Fruit fly (Drosophila melanogaster) whole organism, prepupa: ENCODE results near the gene Npc2e.

Experiments used
- Blimp-1 ChIP-seq: fragments of 200-800 bp; sonication (Bioruptor generic); optimal IDR thresholded peaks from 3 replicates; lab custom pipeline; 2017; ENCODE audit warnings: missing biosample characterization, missing genetic modification characterization, mild to moderate bottlenecking, moderate library complexity, missing genetic modification reagents
- CG10631 ChIP-seq: fragments of 200-800 bp; sonication (Bioruptor generic); optimal IDR thresholded peaks from 2 replicates; lab custom pipeline; 2016; ENCODE audit warnings: missing biosample characterization, missing genetic modification characterization
- CG10669 ChIP-seq: fragments of 200-800 bp; sonication (Bioruptor generic); optimal IDR thresholded peaks from 3 replicates; lab custom pipeline; 2018; ENCODE audit warnings: missing biosample characterization, mild to moderate bottlenecking, missing genetic modification characterization, moderate library complexity
- CG11294 ChIP-seq: fragments of 200-800 bp; sonication (Bioruptor generic); IDR thresholded peaks from 2 replicates; pipeline ENCODE4 v1.3.6; 2022; ENCODE audit warnings: missing biosample characterization, missing genetic modification characterization
- CG15336 ChIP-seq: fragments of 200-800 bp; sonication (Bioruptor generic); IDR thresholded peaks from 2 replicates; pipeline ENCODE4 v1.3.6; 2022; ENCODE audit warnings: missing biosample characterization, missing genetic modification characterization
- CG1621 ChIP-seq: fragments of 200-800 bp; sonication (Bioruptor generic); optimal IDR thresholded peaks from 3 replicates; lab custom pipeline; 2018; ENCODE audit warnings: missing biosample characterization, mild to moderate bottlenecking, missing genetic modification characterization
- CG16779 ChIP-seq: fragments of 200-800 bp; sonication (Bioruptor generic); optimal IDR thresholded peaks from 3 replicates; lab custom pipeline; 2017; ENCODE audit warnings: missing biosample characterization, mild to moderate bottlenecking, missing genetic modification characterization
- CG3032 ChIP-seq: fragments of 200-800 bp; optimal IDR thresholded peaks from 2 replicates; lab custom pipeline; 2019; ENCODE audit warnings: missing biosample characterization, mild to moderate bottlenecking, missing genetic modification characterization, moderate library complexity
- CG31627 ChIP-seq: fragments of 200-800 bp; sonication (Bioruptor generic); optimal IDR thresholded peaks from 3 replicates; lab custom pipeline; 2016; ENCODE audit warnings: missing biosample characterization, missing genetic modification characterization
- CG32006 ChIP-seq: fragments of 200-800 bp; sonication (Bioruptor generic); optimal IDR thresholded peaks from 3 replicates; lab custom pipeline; 2017; ENCODE audit warnings: missing biosample characterization, mild to moderate bottlenecking, missing genetic modification characterization
- CG4318 ChIP-seq: fragments of 200-800 bp; sonication (Bioruptor generic); optimal IDR thresholded peaks from 3 replicates; lab custom pipeline; 2017; ENCODE audit warnings: missing biosample characterization, mild to moderate bottlenecking, missing genetic modification characterization
- CG6163 ChIP-seq: fragments of 200-800 bp; sonication (Bioruptor generic); IDR thresholded peaks from 3 replicates; pipeline ENCODE4 v1.3.6; 2022; ENCODE audit warnings: missing biosample characterization, missing genetic modification characterization
- CG6276 ChIP-seq: fragments of 200-800 bp; sonication (Bioruptor generic); optimal IDR thresholded peaks from 2 replicates; lab custom pipeline; 2017; ENCODE audit warnings: missing biosample characterization, mild to moderate bottlenecking, missing genetic modification characterization
- CG6808 ChIP-seq: fragments of 200-800 bp; sonication (Bioruptor generic); optimal IDR thresholded peaks from 3 replicates; lab custom pipeline; 2017; ENCODE audit warnings: missing biosample characterization, missing genetic modification characterization, mild to moderate bottlenecking, moderate library complexity, missing genetic modification reagents
- CG6854 ChIP-seq: fragments of 200-800 bp; sonication (Bioruptor generic); optimal IDR thresholded peaks from 2 replicates; lab custom pipeline; 2017; ENCODE audit warnings: missing biosample characterization, mild to moderate bottlenecking, missing genetic modification characterization
- CG7368 ChIP-seq: fragments of 200-800 bp; sonication (Bioruptor generic); optimal IDR thresholded peaks from 3 replicates; lab custom pipeline; 2016; ENCODE audit warnings: missing biosample characterization, missing genetic modification characterization
- CG8319 ChIP-seq: fragments of 200-800 bp; sonication (Bioruptor generic); optimal IDR thresholded peaks from 3 replicates; lab custom pipeline; 2016; ENCODE audit warnings: missing biosample characterization, missing genetic modification characterization
- CG8632 ChIP-seq: fragments of 200-800 bp; sonication (Bioruptor generic); optimal IDR thresholded peaks from 3 replicates; lab custom pipeline; 2016; ENCODE audit warnings: missing biosample characterization, missing genetic modification characterization
- CG9139 ChIP-seq: fragments of 200-800 bp; sonication (Bioruptor generic); optimal IDR thresholded peaks from 3 replicates; lab custom pipeline; 2017; ENCODE audit warnings: missing biosample characterization, mild to moderate bottlenecking, missing genetic modification characterization
- Eip93F ChIP-seq: fragments of 200-800 bp; sonication (Bioruptor generic); optimal IDR thresholded peaks from 2 replicates; lab custom pipeline; 2016; ENCODE audit warnings: missing biosample characterization, mild to moderate bottlenecking, missing genetic modification characterization
- Ets21C ChIP-seq: fragments of 200-800 bp; sonication (Bioruptor generic); optimal IDR thresholded peaks from 3 replicates; lab custom pipeline; 2016; ENCODE audit warnings: missing biosample characterization, missing genetic modification characterization
- Gug ChIP-seq: fragments of 200-800 bp; sonication (Bioruptor generic); IDR thresholded peaks from 2 replicates; pipeline ENCODE4 v1.3.6; 2022; ENCODE audit warnings: missing biosample characterization, missing genetic modification characterization
- Hr38 ChIP-seq: sonication (Bioruptor generic); optimal IDR thresholded peaks from 2 replicates; lab custom pipeline; 2016; ENCODE audit warnings: missing biosample characterization, missing genetic modification characterization
- Hr39 ChIP-seq: fragments of 200-800 bp; sonication (Bioruptor generic); optimal IDR thresholded peaks from 2 replicates; lab custom pipeline; 2016; ENCODE audit warnings: missing biosample characterization, missing genetic modification characterization
- Hr4 ChIP-seq: fragments of 200-800 bp; sonication (Bioruptor generic); optimal IDR thresholded peaks from 3 replicates; lab custom pipeline; 2016; ENCODE audit warnings: missing biosample characterization, missing genetic modification characterization
- Lpt ChIP-seq: fragments of 200-800 bp; sonication (Bioruptor generic); optimal IDR thresholded peaks from 3 replicates; lab custom pipeline; 2016; ENCODE audit warnings: missing biosample characterization, missing genetic modification characterization
- Met ChIP-seq: fragments of 200-800 bp; sonication (Bioruptor generic); optimal IDR thresholded peaks from 3 replicates; lab custom pipeline; 2016; ENCODE audit warnings: missing biosample characterization, missing genetic modification characterization
- OdsH ChIP-seq: fragments of 200-800 bp; sonication (Bioruptor generic); optimal IDR thresholded peaks from 3 replicates; lab custom pipeline; 2016; ENCODE audit warnings: missing biosample characterization, missing genetic modification characterization
- Smox ChIP-seq: fragments of 200-800 bp; sonication (Bioruptor generic); optimal IDR thresholded peaks from 3 replicates; lab custom pipeline; 2016; ENCODE audit warnings: missing biosample characterization, missing genetic modification characterization
- Sox102F ChIP-seq: fragments of 200-800 bp; sonication (Bioruptor generic); optimal IDR thresholded peaks from 2 replicates; lab custom pipeline; 2016; ENCODE audit warnings: missing biosample characterization, mild to moderate bottlenecking, missing genetic modification characterization
- Sox14 ChIP-seq: fragments of 200-800 bp; sonication (Bioruptor generic); optimal IDR thresholded peaks from 3 replicates; lab custom pipeline; 2016; ENCODE audit warnings: missing biosample characterization, missing genetic modification characterization
- Sox15 ChIP-seq: fragments of 200-800 bp; sonication (Bioruptor generic); optimal IDR thresholded peaks from 3 replicates; lab custom pipeline; 2016; ENCODE audit warnings: missing biosample characterization, missing genetic modification characterization
- acj6 ChIP-seq: fragments of 200-800 bp; sonication (Bioruptor generic); optimal IDR thresholded peaks from 3 replicates; lab custom pipeline; 2016; ENCODE audit warnings: missing biosample characterization, missing genetic modification characterization
- cyc ChIP-seq: fragments of 200-800 bp; sonication (Bioruptor generic); optimal IDR thresholded peaks from 3 replicates; lab custom pipeline; 2016; ENCODE audit warnings: missing biosample characterization, missing genetic modification characterization
- eg ChIP-seq: fragments of 200-800 bp; sonication (Bioruptor generic); IDR thresholded peaks from 3 replicates; pipeline ENCODE4 v1.3.6; 2022; ENCODE audit warnings: missing biosample characterization, missing genetic modification characterization
- esn ChIP-seq: fragments of 200-800 bp; sonication (Bioruptor generic); optimal IDR thresholded peaks from 2 replicates; lab custom pipeline; 2016; ENCODE audit warnings: missing biosample characterization, mild to moderate bottlenecking, missing genetic modification characterization, moderate library complexity
- fd85E ChIP-seq: fragments of 200-800 bp; sonication (Bioruptor generic); optimal IDR thresholded peaks from 3 replicates; lab custom pipeline; 2016; ENCODE audit warnings: missing biosample characterization, missing genetic modification characterization
- lz ChIP-seq: fragments of 200-800 bp; sonication (Bioruptor generic); optimal IDR thresholded peaks from 3 replicates; lab custom pipeline; 2016; ENCODE audit warnings: missing biosample characterization, missing genetic modification characterization
- net ChIP-seq: fragments of 200-800 bp; sonication (Bioruptor generic); optimal IDR thresholded peaks from 3 replicates; lab custom pipeline; 2016; ENCODE audit warnings: missing biosample characterization, missing genetic modification characterization
- pdm3 ChIP-seq: fragments of 200-800 bp; sonication (Bioruptor generic); optimal IDR thresholded peaks from 3 replicates; lab custom pipeline; 2016; ENCODE audit warnings: missing biosample characterization, missing genetic modification characterization
- salr ChIP-seq, 2 experiments: fragments of 200-800 bp; sonication (Bioruptor generic); optimal IDR thresholded peaks; 3 replicates each; lab custom pipeline; 2016 to 2018; ENCODE audit warnings: missing biosample characterization in 2 of 2, missing genetic modification characterization in 2 of 2, mild to moderate bottlenecking in 1 of 2
- spab ChIP-seq: fragments of 200-800 bp; sonication (Bioruptor generic); optimal IDR thresholded peaks from 2 replicates; lab custom pipeline; 2017; ENCODE audit warnings: missing biosample characterization, mild to moderate bottlenecking, missing genetic modification characterization, missing genetic modification reagents
- ss ChIP-seq, 2 experiments: fragments of 200-800 bp; sonication (Bioruptor generic); optimal IDR thresholded peaks; 2 replicates in 1 of 2; 3 replicates in 1 of 2; lab custom pipeline; 2017 to 2018; ENCODE audit warnings: mild to moderate bottlenecking in 2 of 2, missing biosample characterization in 2 of 2, missing genetic modification characterization in 2 of 2, moderate library complexity in 1 of 2
- svp ChIP-seq: fragments of 200-800 bp; sonication (Bioruptor generic); peaks from one replicate; lab custom pipeline; 2016; ENCODE audit warnings: missing biosample characterization, missing genetic modification characterization
- topi ChIP-seq: fragments of 200-800 bp; sonication (Bioruptor generic); optimal IDR thresholded peaks from 3 replicates; lab custom pipeline; 2016; ENCODE audit warnings: missing biosample characterization, missing genetic modification characterization
- vri ChIP-seq: fragments of 200-800 bp; sonication (Bioruptor generic); optimal IDR thresholded peaks from 3 replicates; lab custom pipeline; 2016; ENCODE audit warnings: missing biosample characterization, mild to moderate bottlenecking, missing genetic modification characterization

Gene Npc2e

DNA sequence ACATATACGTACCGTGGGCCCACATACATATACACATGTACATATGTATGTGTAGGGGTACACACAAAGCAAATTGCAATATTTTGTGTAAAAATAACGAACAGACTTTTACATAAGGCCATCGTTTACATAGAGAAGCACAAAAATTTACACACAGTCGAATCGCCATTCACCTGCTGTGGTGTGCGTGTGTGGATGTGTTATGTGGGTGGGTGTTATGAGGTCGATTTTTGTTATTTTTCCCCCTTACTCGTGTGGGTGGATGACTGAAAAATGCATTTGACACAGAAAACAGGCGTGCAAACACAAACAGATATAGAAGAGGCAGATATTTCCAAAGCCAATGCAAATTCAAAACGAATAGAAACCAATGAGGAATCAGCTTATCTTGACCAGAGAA lies 41.9 kb downstream of the Npc2e start:
- no peak for TF ChIP-seq CG16779
- no peak for TF ChIP-seq spab (GFP tag; lab: Kevin White, UChicago)
- no peak for TF ChIP-seq CG6163 (GFP tag; lab: Robert Waterston, UW)

DNA sequence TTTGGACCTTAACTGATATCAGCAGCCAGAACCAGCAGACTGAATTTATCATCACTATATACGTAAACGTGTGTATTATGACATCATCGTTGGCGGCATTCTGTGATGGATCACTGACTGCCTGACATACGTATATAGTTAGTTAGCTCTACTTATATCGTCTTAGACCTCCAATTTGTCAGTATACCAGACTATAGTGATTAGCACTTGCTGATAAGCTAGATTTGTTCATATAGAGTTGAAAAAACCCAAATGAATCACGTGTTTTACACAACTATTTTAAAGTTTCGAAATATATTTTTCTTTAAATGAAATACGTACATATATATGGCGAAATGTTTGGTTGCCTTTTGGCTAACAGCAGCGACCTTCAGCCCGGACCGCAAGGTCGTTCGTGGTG lies 42.6 kb downstream of the Npc2e start:
- TF ChIP-seq Hr4 (GFP tag; lab: Kevin White, UChicago): no peak
- no peak for TF ChIP-seq OdsH (GFP tag; lab: Kevin White, UChicago)
- TF ChIP-seq topi (GFP tag; lab: Kevin White, UChicago): no peak
- no peak for TF ChIP-seq fd85E (GFP tag; lab: Kevin White, UChicago)
- no peak for TF ChIP-seq CG6276
- no peak for TF ChIP-seq Hr38 (GFP tag; lab: Kevin White, UChicago)
- no peak for TF ChIP-seq svp (GFP tag; lab: Kevin White, UChicago)
- no peak for TF ChIP-seq Sox102F
- TF ChIP-seq Gug (GFP tag; lab: Robert Waterston, UW): no peak
- TF ChIP-seq salr (GFP tag; optimal IDR thresholded peaks at IDR 0.05; lab: Kevin White, UChicago): no peak
- TF ChIP-seq CG4318 (GFP tag; lab: Kevin White, UChicago): no peak
- no peak for TF ChIP-seq CG6163 (GFP tag; lab: Robert Waterston, UW)
- no peak for TF ChIP-seq cyc (GFP tag; lab: Kevin White, UChicago)
- no peak for TF ChIP-seq CG11294 (GFP tag; lab: Robert Waterston, UW)
- no peak for TF ChIP-seq Sox14
- no peak for TF ChIP-seq lz (GFP tag; lab: Kevin White, UChicago)
- TF ChIP-seq acj6 (GFP tag; lab: Kevin White, UChicago): no peak
- no peak for TF ChIP-seq vri (GFP tag; lab: Kevin White, UChicago)
- TF ChIP-seq Blimp-1 (GFP tag; lab: Kevin White, UChicago): no peak
- no peak for TF ChIP-seq Smox

DNA sequence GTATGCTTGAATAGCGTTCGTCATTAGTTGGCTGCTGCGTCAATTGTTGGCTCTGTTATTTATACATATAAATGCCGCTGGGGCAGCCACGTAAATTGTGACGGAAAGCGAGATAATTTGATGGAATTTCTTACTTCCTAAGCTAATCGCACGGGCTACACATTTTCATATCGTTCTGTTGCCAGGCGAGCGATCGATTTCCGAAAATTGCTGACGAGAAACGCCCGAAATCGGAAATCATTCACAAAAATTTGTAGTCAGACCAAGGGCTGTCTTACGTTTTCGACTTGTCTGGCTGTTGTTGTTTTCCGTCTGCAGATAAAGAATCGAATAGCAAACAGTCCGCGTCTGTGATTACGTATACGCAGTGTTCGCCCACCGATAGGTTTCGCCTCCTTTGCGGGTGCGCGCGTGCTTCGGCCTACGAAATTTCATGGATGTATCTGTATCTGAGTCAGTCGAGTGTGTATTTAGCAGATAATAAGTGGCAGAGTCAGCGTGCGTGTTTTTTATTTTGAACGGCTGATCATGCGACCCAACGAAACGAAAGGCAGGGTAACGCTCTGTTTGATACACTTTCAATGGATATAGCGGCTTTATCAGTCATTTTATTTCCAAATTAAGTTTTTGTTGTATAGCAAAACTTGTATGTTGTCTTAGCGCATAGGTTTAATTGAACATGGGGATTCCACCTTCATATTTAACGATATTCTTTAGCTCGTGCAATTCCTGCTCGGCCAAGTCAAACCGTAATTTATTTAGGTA lies 44.6 kb downstream of the Npc2e start:
- TF ChIP-seq Hr4 (GFP tag; lab: Kevin White, UChicago) (no peak), Gug (GFP tag; lab: Robert Waterston, UW) (no peak), CG8319 (no peak), Met (GFP tag; lab: Kevin White, UChicago) (no peak), CG6808 (no peak), fd85E (GFP tag; lab: Kevin White, UChicago) (no peak), CG11294 (GFP tag; lab: Robert Waterston, UW) (no peak), Sox15 (GFP tag; lab: Kevin White, UChicago) (no peak), CG4318 (GFP tag; lab: Kevin White, UChicago) (no peak), CG6854 (GFP tag; lab: Kevin White, UChicago) (no peak), ss (GFP tag; optimal IDR thresholded peaks at IDR 0.05; lab: Kevin White, UChicago) (no peak), CG10631 (GFP tag; lab: Kevin White, UChicago) (no peak), cyc (GFP tag; lab: Kevin White, UChicago) (peak; percentile 12), CG10669 (GFP tag; lab: Kevin White, UChicago) (no peak), CG8632 (GFP tag; lab: Kevin White, UChicago) (no peak), pdm3 (GFP tag; lab: Kevin White, UChicago) (no peak), Sox102F (no peak), CG6163 (GFP tag; lab: Robert Waterston, UW) (peak; percentile 27; the same call in 1 of the 3 replicates), Hr39 (peak; percentile 26), CG1621 (tag; lab: Kevin White, UChicago) (no peak), esn (GFP tag; lab: Kevin White, UChicago) (peak; percentile 40), spab (GFP tag; lab: Kevin White, UChicago) (no peak), CG15336 (GFP tag; lab: Robert Waterston, UW) (0 out of 2 replicates have a peak, but pooled peaks have one; percentile 21), Eip93F (GFP tag; lab: Kevin White, UChicago) (peak; percentile 55), Blimp-1 (GFP tag; lab: Kevin White, UChicago) (no peak), CG31627 (GFP tag; lab: Kevin White, UChicago) (peak; percentile 21), svp (GFP tag; lab: Kevin White, UChicago) (peak; percentile 74), CG32006 (GFP tag; lab: Kevin White, UChicago) (no peak), CG3032 (tag; lab: Kevin White, UChicago) (no peak), eg (GFP tag; lab: Robert Waterston, UW) (no peak), CG7368 (GFP tag; lab: Kevin White, UChicago) (no peak), CG9139 (GFP tag; lab: Kevin White, UChicago) (no peak), Ets21C (no peak), Hr38 (GFP tag; lab: Kevin White, UChicago) (no peak), Lpt (GFP tag; lab: Kevin White, UChicago) (no peak), net (GFP tag; lab: Kevin White, UChicago) (no peak)
